Worm (Caenorhabditis elegans) whole organism, mixed stage, embryonic: Measurements from ENCODE around the gene EEED8.2.
A peak's percentile ranks its signal among the peaks of the same experiment; 100 is the strongest.

Source experiments
- M03D4.4 ChIP-seq: sonication (generic microtip); optimal IDR thresholded peaks from 2 replicates; lab custom pipeline; 2017; ENCODE audit warnings: mild to moderate bottlenecking, missing genetic modification characterization, missing compliant biosample characterization
- blmp-1 ChIP-seq: fragments of 150-350 bp; optimal IDR thresholded peaks from 2 replicates; lab custom pipeline; 2014; ENCODE audit warnings: missing biosample characterization, missing genetic modification characterization
- ceh-39 ChIP-seq: fragments of 150-350 bp; optimal IDR thresholded peaks from 2 replicates; lab custom pipeline; 2014; ENCODE audit warnings: missing biosample characterization, missing genetic modification characterization
- ceh-43 ChIP-seq: fragments of 200-800 bp; sonication (Bioruptor generic); optimal IDR thresholded peaks from 2 replicates; lab custom pipeline; 2018; ENCODE audit warnings: mild to moderate bottlenecking, missing genetic modification characterization, moderate library complexity, missing compliant biosample characterization
- ceh-83 ChIP-seq: fragments of 200-800 bp; sonication (Bioruptor generic); optimal IDR thresholded peaks from 2 replicates; lab custom pipeline; 2018; ENCODE audit warnings: mild to moderate bottlenecking, missing genetic modification characterization, missing compliant biosample characterization
- ces-1 ChIP-seq: fragments of 150-350 bp; optimal IDR thresholded peaks from 2 replicates; lab custom pipeline; 2014; ENCODE audit warnings: missing biosample characterization, missing genetic modification reagents, missing genetic modification characterization
- cnd-1 ChIP-seq: fragments of 200-800 bp; sonication (Bioruptor generic); optimal IDR thresholded peaks from 2 replicates; lab custom pipeline; 2018; ENCODE audit warnings: mild to moderate bottlenecking, missing genetic modification characterization, missing compliant biosample characterization
- drap-1 ChIP-seq: fragments of 200-800 bp; sonication (Bioruptor generic); optimal IDR thresholded peaks from 3 replicates; lab custom pipeline; 2018; ENCODE audit warnings: mild to moderate bottlenecking, missing genetic modification characterization, missing compliant biosample characterization
- elt-1 ChIP-seq: sonication (generic microtip); optimal IDR thresholded peaks from 2 replicates; lab custom pipeline; 2017; ENCODE audit warnings: missing genetic modification characterization, mild to moderate bottlenecking, missing compliant biosample characterization, antibody characterized with exemption, moderate library complexity, borderline replicate concordance; ENCODE audit not compliant: insufficient read depth
- elt-3 ChIP-seq: fragments of 150-350 bp; optimal IDR thresholded peaks from 2 replicates; lab custom pipeline; 2014; ENCODE audit warnings: missing biosample characterization, missing genetic modification characterization
- flh-1 ChIP-seq: fragments of 200-800 bp; sonication (Bioruptor generic); optimal IDR thresholded peaks from 2 replicates; lab custom pipeline; 2018; ENCODE audit warnings: mild to moderate bottlenecking, missing genetic modification characterization, moderate library complexity, missing compliant biosample characterization
- ham-2 ChIP-seq: fragments of 200-800 bp; sonication (Bioruptor generic); optimal IDR thresholded peaks from 2 replicates; lab custom pipeline; 2018; ENCODE audit warnings: mild to moderate bottlenecking, missing genetic modification characterization, missing compliant biosample characterization
- hlh-1 ChIP-seq: fragments of 150-350 bp; optimal IDR thresholded peaks from 2 replicates; lab custom pipeline; 2014; ENCODE audit warnings: missing biosample characterization, missing genetic modification reagents, missing genetic modification characterization
- lin-13 ChIP-seq: fragments of 150-350 bp; optimal IDR thresholded peaks from 2 replicates; lab custom pipeline; 2014; ENCODE audit warnings: missing biosample characterization, missing genetic modification characterization
- lin-32 ChIP-seq: fragments of 200-800 bp; sonication (Bioruptor generic); optimal IDR thresholded peaks from 2 replicates; lab custom pipeline; 2018; ENCODE audit warnings: mild to moderate bottlenecking, missing genetic modification characterization, missing compliant biosample characterization
- lsy-2 ChIP-seq: fragments of 150-350 bp; optimal IDR thresholded peaks from 2 replicates; lab custom pipeline; 2014; ENCODE audit warnings: missing biosample characterization, missing genetic modification characterization
- mab-5 ChIP-seq: fragments of 150-350 bp; optimal IDR thresholded peaks from 2 replicates; lab custom pipeline; 2014; ENCODE audit warnings: missing biosample characterization, missing genetic modification characterization
- mep-1 ChIP-seq: fragments of 150-350 bp; optimal IDR thresholded peaks from 2 replicates; lab custom pipeline; 2017; ENCODE audit warnings: missing biosample characterization, missing genetic modification reagents, missing genetic modification characterization, inconsistent platforms
- mls-2 ChIP-seq: sonication (generic microtip); optimal IDR thresholded peaks from 2 replicates; lab custom pipeline; 2016; ENCODE audit warnings: mild to moderate bottlenecking, missing genetic modification characterization, moderate library complexity, missing compliant biosample characterization
- nhr-12 ChIP-seq: fragments of 150-350 bp; optimal IDR thresholded peaks from 2 replicates; lab custom pipeline; 2014; ENCODE audit warnings: missing biosample characterization, missing genetic modification characterization
- nhr-2 ChIP-seq: fragments of 150-350 bp; optimal IDR thresholded peaks from 2 replicates; lab custom pipeline; 2014; ENCODE audit warnings: missing biosample characterization, missing genetic modification characterization
- nhr-237 ChIP-seq: fragments of 150-350 bp; optimal IDR thresholded peaks from 2 replicates; lab custom pipeline; 2014; ENCODE audit warnings: missing biosample characterization, missing genetic modification characterization
- nhr-28 ChIP-seq: fragments of 150-350 bp; optimal IDR thresholded peaks from 2 replicates; lab custom pipeline; 2014; ENCODE audit warnings: missing biosample characterization, missing genetic modification characterization
- nhr-76 ChIP-seq: sonication (generic microtip); optimal IDR thresholded peaks from 2 replicates; lab custom pipeline; 2017; ENCODE audit warnings: missing biosample characterization, missing genetic modification characterization
- pha-4 ChIP-seq: fragments of 150-350 bp; optimal IDR thresholded peaks from 2 replicates; lab custom pipeline; 2018; ENCODE audit warnings: missing biosample characterization, missing genetic modification reagents, missing genetic modification characterization
- sem-2 ChIP-seq: fragments of 200-800 bp; sonication (Bioruptor generic); optimal IDR thresholded peaks from 2 replicates; lab custom pipeline; 2018; ENCODE audit warnings: mild to moderate bottlenecking, missing genetic modification characterization, missing compliant biosample characterization
- snpc-4 ChIP-seq: fragments of 150-350 bp; optimal IDR thresholded peaks from 2 replicates; lab custom pipeline; 2014; ENCODE audit warnings: missing biosample characterization, missing genetic modification characterization
- sptf-1 ChIP-seq: sonication (generic microtip); optimal IDR thresholded peaks from 2 replicates; lab custom pipeline; 2017; ENCODE audit warnings: mild to moderate bottlenecking, missing genetic modification characterization, moderate library complexity, missing compliant biosample characterization
- tbx-8 ChIP-seq: fragments of 200-800 bp; sonication (Bioruptor generic); optimal IDR thresholded peaks from 2 replicates; lab custom pipeline; 2018; ENCODE audit warnings: mild to moderate bottlenecking, missing genetic modification characterization, moderate library complexity, missing compliant biosample characterization
- unc-120 ChIP-seq: sonication (generic microtip); optimal IDR thresholded peaks from 2 replicates; lab custom pipeline; 2017; ENCODE audit warnings: missing genetic modification characterization, missing compliant biosample characterization; ENCODE audit not compliant: poor library complexity, severe bottlenecking
- unc-39 ChIP-seq: fragments of 150-350 bp; optimal IDR thresholded peaks from 2 replicates; lab custom pipeline; 2014; ENCODE audit warnings: missing biosample characterization, missing genetic modification characterization
- unc-62 ChIP-seq: fragments of 150-350 bp; optimal IDR thresholded peaks from 2 replicates; lab custom pipeline; 2014; ENCODE audit warnings: missing biosample characterization, missing genetic modification reagents, missing genetic modification characterization
- zip-8 ChIP-seq: fragments of 150-350 bp; optimal IDR thresholded peaks from 2 replicates; lab custom pipeline; 2014; ENCODE audit warnings: missing biosample characterization, missing genetic modification characterization
- ztf-11 ChIP-seq: fragments of 150-350 bp; optimal IDR thresholded peaks from 2 replicates; lab custom pipeline; 2014; ENCODE audit warnings: missing biosample characterization, missing genetic modification characterization

The EEED8.2 gene

ce11 chrII:5384282-5384681 is 32.2 kb upstream of the EEED8.2 start:
- TF ChIP-seq mls-2 (tag; lab: Kevin White, UChicago) (no peak), snpc-4 (tag; lab: Kevin White, UChicago) (no peak), sptf-1 (tag; lab: Kevin White, UChicago) (no peak), lin-13 (tag; lab: Kevin White, UChicago) (no peak), nhr-2 (tag; lab: Kevin White, UChicago) (no peak), zip-8 (tag; lab: Kevin White, UChicago) (no peak), mep-1 (tag; lab: Kevin White, UChicago) (no peak), tbx-8 (GFP tag; lab: Kevin White, UChicago) (no peak), unc-120 (no peak), sem-2 (no peak), ceh-43 (GFP tag; lab: Kevin White, UChicago) (no peak), elt-1 (tag; lab: Kevin White, UChicago) (no peak), ceh-39 (tag; lab: Kevin White, UChicago) (no peak), blmp-1 (tag; lab: Kevin White, UChicago) (no peak), unc-39 (no peak), ceh-83 (GFP tag; lab: Kevin White, UChicago) (no peak), hlh-1 (tag; lab: Kevin White, UChicago) (no peak), unc-62 (no peak), pha-4 (no peak)

ce11 chrII:5387217-5387616 is 29.3 kb upstream of the EEED8.2 start, which contains the start of gene ccpp-6:
ccpp-6 (minus strand) TSS chrII:5387317.
- TF ChIP-seq mep-1 (tag; lab: Kevin White, UChicago) (no peak), ces-1 (GFP tag; lab: Kevin White, UChicago) (no peak), pha-4 (no peak), M03D4.4 (tag; lab: Kevin White, UChicago) (no peak), unc-39 (no peak), mab-5 (tag; lab: Kevin White, UChicago) (no peak), unc-62 (no peak), elt-1 (tag; lab: Kevin White, UChicago) (no peak), flh-1 (GFP tag; lab: Kevin White, UChicago) (no peak), nhr-76 (tag; lab: Kevin White, UChicago) (no peak), mls-2 (tag; lab: Kevin White, UChicago) (no peak), elt-3 (tag; lab: Kevin White, UChicago) (no peak), lsy-2 (tag; lab: Kevin White, UChicago) (no peak), nhr-237 (tag; lab: Kevin White, UChicago) (no peak), hlh-1 (tag; lab: Kevin White, UChicago) (no peak), unc-120 (no peak), ztf-11 (tag; lab: Kevin White, UChicago) (no peak), cnd-1 (tag; lab: Kevin White, UChicago) (no peak)

- TF ChIP-seq nhr-28 (tag; lab: Kevin White, UChicago): no peak
- no peak for TF ChIP-seq elt-3 (tag; lab: Kevin White, UChicago)
- TF ChIP-seq unc-120: no peak
- TF ChIP-seq tbx-8 (GFP tag; lab: Kevin White, UChicago): no peak
- no peak for TF ChIP-seq snpc-4 (tag; lab: Kevin White, UChicago)
- TF ChIP-seq ceh-43 (GFP tag; lab: Kevin White, UChicago): no peak
- TF ChIP-seq ceh-39 (tag; lab: Kevin White, UChicago): no peak
- TF ChIP-seq nhr-237 (tag; lab: Kevin White, UChicago): no peak
- no peak for TF ChIP-seq elt-1 (tag; lab: Kevin White, UChicago)
- TF ChIP-seq mab-5 (tag; lab: Kevin White, UChicago): no peak
- TF ChIP-seq lin-32: no peak
Observed at ce11 chrII:5388786-5389421, 27.6 kb upstream of the EEED8.2 start, which contains the start of gene rsp-4. rsp-4 (minus strand) TSS chrII:5388836.

- TF ChIP-seq nhr-2 (tag; lab: Kevin White, UChicago): no peak
- peak; percentile 74 for TF ChIP-seq nhr-237 (tag; lab: Kevin White, UChicago)
- TF ChIP-seq pha-4: peak; percentile 82
- peak; percentile 2 for TF ChIP-seq ceh-83 (GFP tag; lab: Kevin White, UChicago)
- peak; percentile 7 for TF ChIP-seq unc-62
- no peak for TF ChIP-seq cnd-1 (tag; lab: Kevin White, UChicago)
- no peak for TF ChIP-seq nhr-12
- TF ChIP-seq hlh-1 (tag; lab: Kevin White, UChicago): peak; percentile 25
- peak; percentile 92 for TF ChIP-seq mep-1 (tag; lab: Kevin White, UChicago)
- peak; percentile 19 for TF ChIP-seq zip-8 (tag; lab: Kevin White, UChicago)
- peak; percentile 78 for TF ChIP-seq lsy-2 (tag; lab: Kevin White, UChicago)
- TF ChIP-seq lin-13 (tag; lab: Kevin White, UChicago): peak; percentile 75
- TF ChIP-seq nhr-76 (tag; lab: Kevin White, UChicago): no peak
- TF ChIP-seq ces-1 (GFP tag; lab: Kevin White, UChicago): peak; percentile 34
- TF ChIP-seq unc-120: peak; percentile 50
- TF ChIP-seq M03D4.4 (tag; lab: Kevin White, UChicago): peak; percentile 46
- TF ChIP-seq ztf-11 (tag; lab: Kevin White, UChicago): no peak
- TF ChIP-seq flh-1 (GFP tag; lab: Kevin White, UChicago): no peak
- no peak for TF ChIP-seq mab-5 (tag; lab: Kevin White, UChicago)
- TF ChIP-seq lin-32: no peak
- peak; percentile 25 for TF ChIP-seq drap-1 (GFP tag; lab: Kevin White, UChicago)
- TF ChIP-seq mls-2 (tag; lab: Kevin White, UChicago): peak; percentile 61
- TF ChIP-seq ceh-43 (GFP tag; lab: Kevin White, UChicago): no peak
- TF ChIP-seq sem-2: no peak
- TF ChIP-seq unc-39: no peak
- no peak for TF ChIP-seq nhr-28 (tag; lab: Kevin White, UChicago)
- TF ChIP-seq sptf-1 (tag; lab: Kevin White, UChicago): peak; percentile 71
- no peak for TF ChIP-seq tbx-8 (GFP tag; lab: Kevin White, UChicago)
- no peak for TF ChIP-seq blmp-1 (tag; lab: Kevin White, UChicago)
- no peak for TF ChIP-seq snpc-4 (tag; lab: Kevin White, UChicago)
- no peak for TF ChIP-seq elt-3 (tag; lab: Kevin White, UChicago)
- TF ChIP-seq elt-1 (tag; lab: Kevin White, UChicago): no peak
- no peak for TF ChIP-seq ham-2 (GFP tag; lab: Kevin White, UChicago)
- no peak for TF ChIP-seq ceh-39 (tag; lab: Kevin White, UChicago)
Observed at ce11 chrII:5389831-5390323, 26.6 kb upstream of the EEED8.2 start, which contains the start of gene ndx-6. ndx-6 (minus strand) TSS chrII:5389881.
